Fruit fly (Drosophila melanogaster): ENCODE results near the gene CheA29a.

DNA sequence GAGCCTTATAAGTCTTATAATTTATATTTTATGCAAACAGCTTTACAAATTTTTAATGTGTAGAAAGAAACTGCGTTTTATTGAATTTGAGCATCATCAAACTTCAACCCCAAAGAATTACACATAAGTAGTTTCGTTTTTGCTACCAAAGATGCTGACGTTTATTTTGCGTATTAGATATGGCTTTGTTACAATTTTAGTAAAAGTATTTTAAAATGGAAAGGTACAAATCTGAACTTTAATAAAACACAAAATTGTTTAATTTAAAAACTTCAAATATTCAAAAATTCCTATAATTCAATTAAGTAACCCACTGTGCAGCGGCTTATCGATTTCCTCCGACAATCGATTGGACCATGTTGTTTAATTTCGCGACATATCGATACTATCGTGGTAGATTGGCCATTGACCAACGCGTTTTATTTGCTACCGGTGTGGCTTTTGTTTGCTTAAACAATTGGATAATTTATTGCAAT lies 13.0 kb upstream of the CheA29a start, which contains the start of gene prg:
- no peak for TF ChIP-seq CTCF (optimal IDR thresholded peaks at IDR 0.05)
- TF ChIP-seq CG8478 (optimal IDR thresholded peaks at IDR 0.05) = no peak
